Worm (Caenorhabditis elegans): ENCODE measurements around the gene marc-1.

The marc-1 gene

DNA sequence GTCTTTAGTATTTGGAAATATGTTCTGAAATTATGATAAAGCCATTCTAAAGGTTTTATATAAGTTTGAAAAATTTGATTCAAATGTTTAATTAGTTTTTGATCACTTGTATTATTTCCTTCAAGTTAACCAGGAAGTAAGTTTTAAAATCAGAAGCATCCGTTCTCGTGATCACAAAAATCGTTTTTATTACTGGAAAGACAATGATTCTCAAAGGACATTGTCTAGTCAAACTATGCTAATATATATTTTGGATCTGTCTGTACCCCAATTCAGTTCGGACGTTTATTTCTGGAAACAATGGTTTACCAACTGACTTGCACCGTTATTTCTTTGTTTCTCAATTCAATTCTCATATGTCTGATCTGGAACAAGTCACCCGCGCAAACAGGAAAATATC, 23.1 kb upstream of the marc-1 start, which contains the start of gene str-188 (continued):
- TF ChIP-seq C17E4.6 (GFP tag; IDR thresholded peaks at IDR 0.05) (no peak), pbrm-1 (GFP tag; IDR thresholded peaks at IDR 0.05) (no peak)

DNA sequence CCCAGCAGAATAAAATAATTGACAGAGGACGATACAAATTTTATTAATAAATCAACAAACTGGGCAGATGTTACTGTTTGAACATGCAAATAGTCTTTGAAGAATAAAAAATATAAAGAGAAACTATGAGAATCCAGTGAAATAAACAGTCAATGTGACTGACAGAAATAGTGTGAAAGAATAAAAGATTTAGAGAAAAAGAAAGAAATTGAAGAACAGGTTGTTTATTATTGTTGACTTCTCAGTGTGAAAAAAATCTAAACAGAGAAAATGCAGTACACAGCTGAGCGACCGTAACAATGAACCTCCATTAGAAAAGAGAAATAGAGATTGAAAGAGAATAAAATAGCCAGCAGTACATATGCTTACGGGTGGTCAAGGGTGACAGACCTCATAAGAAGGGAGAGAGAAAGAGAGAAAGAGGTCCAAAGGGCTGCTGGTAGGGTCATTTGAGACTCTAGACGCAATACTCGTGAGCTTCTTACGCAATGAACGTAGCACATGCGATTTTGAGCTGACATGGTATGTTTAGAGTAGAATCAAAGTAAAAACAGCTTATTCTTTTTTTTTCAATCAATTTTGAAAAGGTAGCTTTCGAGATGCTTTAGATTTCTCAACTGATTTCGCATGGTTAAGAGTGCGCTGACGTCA, 15.4 kb upstream of the marc-1 start, which contains the start of gene slcr-46.3:
slcr-46.3 (minus strand) TSS at position 86 of the 651 bp plus-strand sequence.
- TF ChIP-seq Y79H2A.3 (GFP tag; conservative IDR thresholded peaks at IDR 0.05) = no peak
- TF ChIP-seq hmg-1.2 (GFP tag; IDR thresholded peaks at IDR 0.05) = peak; percentile 33; the same call in 1 of the 2 replicates

DNA sequence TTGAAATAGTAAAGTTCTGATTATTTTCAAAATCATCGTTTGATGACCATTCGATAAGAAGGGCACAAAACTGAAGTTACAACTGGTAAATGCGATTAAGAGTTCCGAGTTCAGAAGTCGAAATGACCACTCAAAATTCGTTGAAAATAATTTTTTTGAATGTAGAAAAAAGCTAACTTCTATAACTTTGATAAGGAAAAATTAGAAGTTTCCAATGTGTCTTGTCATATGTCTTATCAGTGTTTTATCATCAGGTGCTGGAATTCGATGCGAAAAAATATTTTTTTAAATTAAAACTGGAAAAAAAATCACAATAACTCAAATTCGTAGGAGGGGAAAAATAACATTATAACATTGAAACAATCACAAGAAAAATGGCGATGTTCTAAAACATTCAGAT, 13.8 kb upstream of the marc-1 start:
- TF ChIP-seq nhr-80 (tag; optimal IDR thresholded peaks at IDR 0.05) (peak; percentile 39), F33H1.4 (GFP tag; IDR thresholded peaks at IDR 0.05) (no peak)

DNA sequence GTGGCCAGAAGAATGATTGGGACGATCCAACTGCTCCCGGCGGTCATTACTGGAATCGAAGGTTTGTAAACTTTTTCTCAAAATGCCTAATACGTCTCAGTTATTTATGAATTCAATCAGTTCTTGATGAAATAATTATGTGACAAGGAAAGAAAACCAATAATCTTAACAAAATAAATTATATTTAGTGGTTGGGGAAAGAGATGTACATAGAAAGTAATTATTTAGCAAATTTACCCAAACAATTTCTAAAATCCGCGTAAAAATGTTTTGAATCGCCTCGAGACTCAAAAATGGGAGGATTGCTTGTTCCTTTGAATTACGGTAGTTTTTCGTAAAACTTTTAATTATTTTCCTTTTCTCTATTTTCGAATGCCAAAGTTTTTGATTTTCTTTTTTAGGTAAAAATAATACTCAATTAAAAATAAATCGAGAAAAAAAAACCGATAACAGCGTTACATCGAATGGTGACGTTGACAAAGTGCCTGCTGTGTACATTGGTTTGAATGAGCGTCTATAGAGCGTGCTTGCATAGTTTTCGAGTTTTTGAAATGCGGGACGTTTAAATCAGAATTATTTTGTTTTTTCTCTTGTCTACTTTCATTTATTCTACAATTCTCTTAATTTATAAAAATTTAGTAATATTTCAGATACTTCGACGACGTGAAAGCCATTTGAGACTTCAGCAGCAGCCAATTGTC, 9.9 kb upstream of the marc-1 start, which contains the start of the genes aagr-3 and drap-1:
aagr-3 (minus strand) TSS at position 51 of the 701 bp plus-strand sequence.
drap-1 (plus strand) TSS at position 645 of the 701 bp plus-strand sequence.
- TF ChIP-seq chd-7 (tag; optimal IDR thresholded peaks at IDR 0.05) = no peak
- no peak for TF ChIP-seq zim-3 (tag; optimal IDR thresholded peaks at IDR 0.05)
- no peak for TF ChIP-seq ztf-6 (GFP tag; IDR thresholded peaks at IDR 0.05)
- TF ChIP-seq hlh-12 (tag; optimal IDR thresholded peaks at IDR 0.05) = no peak
- no peak for TF ChIP-seq mxl-1 (tag; optimal IDR thresholded peaks at IDR 0.05)
- no peak for TF ChIP-seq ceh-40 (GFP tag; IDR thresholded peaks at IDR 0.05)
- TF ChIP-seq C17E4.6 (GFP tag; IDR thresholded peaks at IDR 0.05) = no peak
- TF ChIP-seq mes-4 (tag; optimal IDR thresholded peaks at IDR 0.05) = no peak
- TF ChIP-seq rcor-1 (GFP tag; IDR thresholded peaks at IDR 0.05) = no peak
- TF ChIP-seq ztf-3 (GFP tag; optimal IDR thresholded peaks at IDR 0.05) = no peak
- no peak for TF ChIP-seq madf-6 (GFP tag; IDR thresholded peaks at IDR 0.05)
- TF ChIP-seq dpff-1 (tag; optimal IDR thresholded peaks at IDR 0.05) = no peak
- TF ChIP-seq xnd-1 (tag; optimal IDR thresholded peaks at IDR 0.05) = no peak
- peak; percentile 0 for TF ChIP-seq tbp1 (GFP tag; optimal IDR thresholded peaks at IDR 0.05)
- no peak for TF ChIP-seq madf-3 (GFP tag; IDR thresholded peaks at IDR 0.05)
- no peak for TF ChIP-seq T07F8.4 (tag; optimal IDR thresholded peaks at IDR 0.05)
- no peak for TF ChIP-seq Y53G8AR.9 (GFP tag; conservative IDR thresholded peaks at IDR 0.05)
- TF ChIP-seq mcd-1 (GFP tag; IDR thresholded peaks at IDR 0.05) = peak; percentile 62
- peak; percentile 60 for TF ChIP-seq lsl-1 (GFP tag; optimal IDR thresholded peaks at IDR 0.05)
- TF ChIP-seq pha-4 (tag; optimal IDR thresholded peaks at IDR 0.05) = no peak
- no peak for TF ChIP-seq madf-10 (tag; optimal IDR thresholded peaks at IDR 0.05)
- TF ChIP-seq ztf-28 (GFP tag; IDR thresholded peaks at IDR 0.05) = no peak
- no peak for TF ChIP-seq F23B12.7 (tag; optimal IDR thresholded peaks at IDR 0.05; ENCODE audit: insufficient read depth)
- no peak for TF ChIP-seq snpc-4 (GFP tag; optimal IDR thresholded peaks at IDR 0.05)
- peak in 1 of 4 experiments; percentile 8 for TF ChIP-seq snpc-4 (tag; optimal IDR thresholded peaks at IDR 0.05)
- no peak for TF ChIP-seq K12H6.12 (tag; optimal IDR thresholded peaks at IDR 0.05)
- TF ChIP-seq nfya-1 (tag; optimal IDR thresholded peaks at IDR 0.05; ENCODE audit: borderline replicate concordance, insufficient read depth) = no peak
- no peak for TF ChIP-seq Y95B8A.8 (GFP tag; IDR thresholded peaks at IDR 0.05)
- no peak for TF ChIP-seq F57C9.4 (tag; optimal IDR thresholded peaks at IDR 0.05)
- no peak for TF ChIP-seq Y79H2A.3 (GFP tag; conservative IDR thresholded peaks at IDR 0.05)
- no peak for TF ChIP-seq sea-2 (GFP tag; IDR thresholded peaks at IDR 0.05)
- TF ChIP-seq sptf-2 (GFP tag; optimal IDR thresholded peaks at IDR 0.05) = no peak
- no peak for TF ChIP-seq bed-2 (GFP tag; IDR thresholded peaks at IDR 0.05)
- TF ChIP-seq aptf-3 (GFP tag; IDR thresholded peaks at IDR 0.05) = no peak
- no peak for TF ChIP-seq tbx-9 (tag; optimal IDR thresholded peaks at IDR 0.05; ENCODE audit: borderline replicate concordance)
- TF ChIP-seq Y67H2A.10 (GFP tag; conservative IDR thresholded peaks at IDR 0.05) = no peak
- TF ChIP-seq attf-3 (GFP tag; conservative IDR thresholded peaks at IDR 0.05) = no peak

All from whole organism, young adult.